Fruit fly (Drosophila melanogaster) whole organism, prepupa: ENCODE data around the gene CG13056.

Source experiments
- Blimp-1 ChIP-seq: fragments of 200-800 bp; sonication (Bioruptor generic); optimal IDR thresholded peaks from 3 replicates; lab custom pipeline; 2017; ENCODE audit warnings: missing biosample characterization, missing genetic modification characterization, mild to moderate bottlenecking, moderate library complexity, missing genetic modification reagents
- CG10631 ChIP-seq: fragments of 200-800 bp; sonication (Bioruptor generic); optimal IDR thresholded peaks from 2 replicates; lab custom pipeline; 2016; ENCODE audit warnings: missing biosample characterization, missing genetic modification characterization
- CG10669 ChIP-seq: fragments of 200-800 bp; sonication (Bioruptor generic); optimal IDR thresholded peaks from 3 replicates; lab custom pipeline; 2018; ENCODE audit warnings: missing biosample characterization, mild to moderate bottlenecking, missing genetic modification characterization, moderate library complexity
- CG11902 ChIP-seq: fragments of 200-800 bp; sonication (Bioruptor generic); optimal IDR thresholded peaks from 3 replicates; lab custom pipeline; 2016; ENCODE audit warnings: missing biosample characterization, missing genetic modification characterization
- CG15336 ChIP-seq: fragments of 200-800 bp; sonication (Bioruptor generic); IDR thresholded peaks from 2 replicates; pipeline ENCODE4 v1.3.6; 2022; ENCODE audit warnings: missing biosample characterization, missing genetic modification characterization
- CG3032 ChIP-seq: fragments of 200-800 bp; optimal IDR thresholded peaks from 2 replicates; lab custom pipeline; 2019; ENCODE audit warnings: missing biosample characterization, mild to moderate bottlenecking, missing genetic modification characterization, moderate library complexity
- CG32006 ChIP-seq: fragments of 200-800 bp; sonication (Bioruptor generic); optimal IDR thresholded peaks from 3 replicates; lab custom pipeline; 2017; ENCODE audit warnings: missing biosample characterization, mild to moderate bottlenecking, missing genetic modification characterization
- CG34406 ChIP-seq: fragments of 200-800 bp; sonication (Bioruptor generic); optimal IDR thresholded peaks from 3 replicates; lab custom pipeline; 2016; ENCODE audit warnings: missing biosample characterization, missing genetic modification characterization
- CG3919 ChIP-seq: fragments of 200-800 bp; sonication (Bioruptor generic); optimal IDR thresholded peaks from 3 replicates; lab custom pipeline; 2016; ENCODE audit warnings: missing biosample characterization, missing genetic modification characterization
- CG4318 ChIP-seq: fragments of 200-800 bp; sonication (Bioruptor generic); optimal IDR thresholded peaks from 3 replicates; lab custom pipeline; 2017; ENCODE audit warnings: missing biosample characterization, mild to moderate bottlenecking, missing genetic modification characterization
- CG6163 ChIP-seq: fragments of 200-800 bp; sonication (Bioruptor generic); IDR thresholded peaks from 3 replicates; pipeline ENCODE4 v1.3.6; 2022; ENCODE audit warnings: missing biosample characterization, missing genetic modification characterization
- CG6276 ChIP-seq: fragments of 200-800 bp; sonication (Bioruptor generic); optimal IDR thresholded peaks from 2 replicates; lab custom pipeline; 2017; ENCODE audit warnings: missing biosample characterization, mild to moderate bottlenecking, missing genetic modification characterization
- CG6808 ChIP-seq: fragments of 200-800 bp; sonication (Bioruptor generic); optimal IDR thresholded peaks from 3 replicates; lab custom pipeline; 2017; ENCODE audit warnings: missing biosample characterization, missing genetic modification characterization, mild to moderate bottlenecking, moderate library complexity, missing genetic modification reagents
- CG6854 ChIP-seq: fragments of 200-800 bp; sonication (Bioruptor generic); optimal IDR thresholded peaks from 2 replicates; lab custom pipeline; 2017; ENCODE audit warnings: missing biosample characterization, mild to moderate bottlenecking, missing genetic modification characterization
- CG7368 ChIP-seq: fragments of 200-800 bp; sonication (Bioruptor generic); optimal IDR thresholded peaks from 3 replicates; lab custom pipeline; 2016; ENCODE audit warnings: missing biosample characterization, missing genetic modification characterization
- CG8632 ChIP-seq: fragments of 200-800 bp; sonication (Bioruptor generic); optimal IDR thresholded peaks from 3 replicates; lab custom pipeline; 2016; ENCODE audit warnings: missing biosample characterization, missing genetic modification characterization
- CG9139 ChIP-seq: fragments of 200-800 bp; sonication (Bioruptor generic); optimal IDR thresholded peaks from 3 replicates; lab custom pipeline; 2017; ENCODE audit warnings: missing biosample characterization, mild to moderate bottlenecking, missing genetic modification characterization
- Eip78C ChIP-seq: fragments of 200-800 bp; sonication (Bioruptor generic); peaks from one replicate; lab custom pipeline; 2016; ENCODE audit warnings: missing biosample characterization, missing genetic modification characterization
- Eip93F ChIP-seq: fragments of 200-800 bp; sonication (Bioruptor generic); optimal IDR thresholded peaks from 2 replicates; lab custom pipeline; 2016; ENCODE audit warnings: missing biosample characterization, mild to moderate bottlenecking, missing genetic modification characterization
- Ets21C ChIP-seq: fragments of 200-800 bp; sonication (Bioruptor generic); optimal IDR thresholded peaks from 3 replicates; lab custom pipeline; 2016; ENCODE audit warnings: missing biosample characterization, missing genetic modification characterization
- Ets96B ChIP-seq: fragments of 200-800 bp; optimal IDR thresholded peaks from 2 replicates; lab custom pipeline; 2019; ENCODE audit warnings: missing biosample characterization, mild to moderate bottlenecking, missing genetic modification characterization, moderate library complexity
- Gug ChIP-seq: fragments of 200-800 bp; sonication (Bioruptor generic); IDR thresholded peaks from 2 replicates; pipeline ENCODE4 v1.3.6; 2022; ENCODE audit warnings: missing biosample characterization, missing genetic modification characterization
- Hr38 ChIP-seq: sonication (Bioruptor generic); optimal IDR thresholded peaks from 2 replicates; lab custom pipeline; 2016; ENCODE audit warnings: missing biosample characterization, missing genetic modification characterization
- Hr39 ChIP-seq: fragments of 200-800 bp; sonication (Bioruptor generic); optimal IDR thresholded peaks from 2 replicates; lab custom pipeline; 2016; ENCODE audit warnings: missing biosample characterization, missing genetic modification characterization
- Hr4 ChIP-seq: fragments of 200-800 bp; sonication (Bioruptor generic); optimal IDR thresholded peaks from 3 replicates; lab custom pipeline; 2016; ENCODE audit warnings: missing biosample characterization, missing genetic modification characterization
- Sox102F ChIP-seq: fragments of 200-800 bp; sonication (Bioruptor generic); optimal IDR thresholded peaks from 2 replicates; lab custom pipeline; 2016; ENCODE audit warnings: missing biosample characterization, mild to moderate bottlenecking, missing genetic modification characterization
- Sox14 ChIP-seq: fragments of 200-800 bp; sonication (Bioruptor generic); optimal IDR thresholded peaks from 3 replicates; lab custom pipeline; 2016; ENCODE audit warnings: missing biosample characterization, missing genetic modification characterization
- Sox15 ChIP-seq: fragments of 200-800 bp; sonication (Bioruptor generic); optimal IDR thresholded peaks from 3 replicates; lab custom pipeline; 2016; ENCODE audit warnings: missing biosample characterization, missing genetic modification characterization
- achi ChIP-seq: fragments of 200-800 bp; sonication (Bioruptor generic); optimal IDR thresholded peaks from 3 replicates; lab custom pipeline; 2016; ENCODE audit warnings: missing biosample characterization, missing genetic modification characterization
- acj6 ChIP-seq: fragments of 200-800 bp; sonication (Bioruptor generic); optimal IDR thresholded peaks from 3 replicates; lab custom pipeline; 2016; ENCODE audit warnings: missing biosample characterization, missing genetic modification characterization
- cyc ChIP-seq: fragments of 200-800 bp; sonication (Bioruptor generic); optimal IDR thresholded peaks from 3 replicates; lab custom pipeline; 2016; ENCODE audit warnings: missing biosample characterization, missing genetic modification characterization
- dac ChIP-seq: fragments of 200-800 bp; sonication (Bioruptor generic); optimal IDR thresholded peaks from 2 replicates; lab custom pipeline; 2017; ENCODE audit warnings: missing biosample characterization, mild to moderate bottlenecking, missing genetic modification characterization
- dsx ChIP-seq: fragments of 200-800 bp; optimal IDR thresholded peaks from 3 replicates; lab custom pipeline; 2019; ENCODE audit warnings: missing biosample characterization, mild to moderate bottlenecking, missing genetic modification characterization, moderate library complexity; ENCODE audit not compliant: poor library complexity, severe bottlenecking
- eg ChIP-seq: fragments of 200-800 bp; sonication (Bioruptor generic); IDR thresholded peaks from 3 replicates; pipeline ENCODE4 v1.3.6; 2022; ENCODE audit warnings: missing biosample characterization, missing genetic modification characterization
- fd59A ChIP-seq: fragments of 200-800 bp; sonication (Bioruptor generic); optimal IDR thresholded peaks from 2 replicates; lab custom pipeline; 2017; ENCODE audit warnings: missing biosample characterization, mild to moderate bottlenecking, missing genetic modification characterization, missing genetic modification reagents
- lz ChIP-seq: fragments of 200-800 bp; sonication (Bioruptor generic); optimal IDR thresholded peaks from 3 replicates; lab custom pipeline; 2016; ENCODE audit warnings: missing biosample characterization, missing genetic modification characterization
- pdm3 ChIP-seq: fragments of 200-800 bp; sonication (Bioruptor generic); optimal IDR thresholded peaks from 3 replicates; lab custom pipeline; 2016; ENCODE audit warnings: missing biosample characterization, missing genetic modification characterization
- salr ChIP-seq, 2 experiments: fragments of 200-800 bp; sonication (Bioruptor generic); optimal IDR thresholded peaks; 3 replicates each; lab custom pipeline; 2016 to 2018; ENCODE audit warnings: missing biosample characterization in 2 of 2, missing genetic modification characterization in 2 of 2, mild to moderate bottlenecking in 1 of 2
- spab ChIP-seq: fragments of 200-800 bp; sonication (Bioruptor generic); optimal IDR thresholded peaks from 2 replicates; lab custom pipeline; 2017; ENCODE audit warnings: missing biosample characterization, mild to moderate bottlenecking, missing genetic modification characterization, missing genetic modification reagents
- ss ChIP-seq, 2 experiments: fragments of 200-800 bp; sonication (Bioruptor generic); optimal IDR thresholded peaks; 2 replicates in 1 of 2; 3 replicates in 1 of 2; lab custom pipeline; 2017 to 2018; ENCODE audit warnings: mild to moderate bottlenecking in 2 of 2, missing biosample characterization in 2 of 2, missing genetic modification characterization in 2 of 2, moderate library complexity in 1 of 2
- topi ChIP-seq: fragments of 200-800 bp; sonication (Bioruptor generic); optimal IDR thresholded peaks from 3 replicates; lab custom pipeline; 2016; ENCODE audit warnings: missing biosample characterization, missing genetic modification characterization
- vri ChIP-seq: fragments of 200-800 bp; sonication (Bioruptor generic); optimal IDR thresholded peaks from 3 replicates; lab custom pipeline; 2016; ENCODE audit warnings: missing biosample characterization, mild to moderate bottlenecking, missing genetic modification characterization

CG13056 gene

dm6 chr3L:16331633-16332032 lies 1.5 kb upstream of the CG13056 start, which contains the start of gene retinin:
Gene retinin (plus strand): TSS chr3L:16331933.
- TF ChIP-seq Ets21C (GFP tag; lab: Kevin White, UChicago) (no peak), Ets96B (tag; lab: Kevin White, UChicago) (no peak)

dm6 chr3L:16334876-16335275 lies 1.8 kb downstream of the CG13056 start:
- TF ChIP-seq CG11902 (GFP tag; lab: Kevin White, UChicago) (no peak), eg (GFP tag; lab: Robert Waterston, UW) (0 out of 3 replicates have a peak, but pooled peaks have one; percentile 32), Eip78C (GFP tag; lab: Kevin White, UChicago) (peak; percentile 41), CG34406 (GFP tag; lab: Kevin White, UChicago) (no peak), Blimp-1 (no peak), pdm3 (GFP tag; lab: Kevin White, UChicago) (no peak), CG15336 (GFP tag; lab: Robert Waterston, UW) (no peak)

DNA sequence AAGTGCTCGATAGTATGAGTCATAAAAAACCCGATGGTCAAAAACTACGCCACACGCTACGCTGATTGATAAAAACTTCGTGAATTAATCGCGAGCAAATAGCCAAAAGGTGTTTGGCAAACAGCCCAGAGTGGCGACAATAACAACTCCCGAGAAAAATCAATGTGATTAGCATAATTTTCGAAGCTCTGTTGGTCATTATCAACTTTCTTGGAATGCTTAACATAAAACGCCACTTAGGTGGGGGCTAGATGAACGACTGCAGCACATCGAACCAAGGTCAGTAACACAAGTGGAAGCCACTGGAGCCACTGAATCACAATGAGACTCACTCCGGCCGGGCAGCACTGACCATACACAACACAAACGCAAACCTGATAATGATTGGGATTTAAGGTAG lies 4.6 kb downstream of the CG13056 start:
- TF ChIP-seq CG6854 (GFP tag; lab: Kevin White, UChicago): no peak
- no peak for TF ChIP-seq spab (GFP tag; lab: Kevin White, UChicago)
- no peak for TF ChIP-seq CG9139 (GFP tag; lab: Kevin White, UChicago)

- TF ChIP-seq dsx (GFP tag; lab: Kevin White, UChicago): no peak
- TF ChIP-seq Blimp-1: peak; percentile 75
These were observed 5.6 kb downstream of the CG13056 start, which contains the start of gene CG4998 for dm6 chr3L:16338703-16339102. Gene CG4998 (plus strand): TSS chr3L:16339003.

dm6 chr3L:16339463-16339862 lies 6.3 kb downstream of the CG13056 start:
- TF ChIP-seq CG9139 (GFP tag; lab: Kevin White, UChicago) (no peak), CG3032 (no peak), Ets21C (GFP tag; lab: Kevin White, UChicago) (no peak), cyc (GFP tag; lab: Kevin White, UChicago) (no peak), CG3919 (GFP tag; lab: Kevin White, UChicago) (no peak), CG32006 (GFP tag; lab: Kevin White, UChicago) (no peak), Hr4 (GFP tag; lab: Kevin White, UChicago) (peak; percentile 64), CG7368 (GFP tag; lab: Kevin White, UChicago) (no peak), CG15336 (GFP tag; lab: Robert Waterston, UW) (peak; percentile 69), CG4318 (GFP tag; lab: Kevin White, UChicago) (peak; percentile 28), CG34406 (GFP tag; lab: Kevin White, UChicago) (peak; percentile 9), CG10669 (GFP tag; lab: Kevin White, UChicago) (no peak), Gug (GFP tag; lab: Robert Waterston, UW) (no peak), CG11902 (GFP tag; lab: Kevin White, UChicago) (no peak), eg (GFP tag; lab: Robert Waterston, UW) (peak; percentile 31; the same call in 1 of the 3 replicates), Eip78C (GFP tag; lab: Kevin White, UChicago) (peak; percentile 81), CG6276 (GFP tag; lab: Kevin White, UChicago) (no peak), fd59A (GFP tag; lab: Kevin White, UChicago) (no peak), Ets96B (tag; lab: Kevin White, UChicago) (no peak), acj6 (no peak), ss (GFP tag; optimal IDR thresholded peaks at IDR 0.05; lab: Kevin White, UChicago) (no peak), CG6808 (GFP tag; lab: Kevin White, UChicago) (no peak), Sox14 (GFP tag; lab: Kevin White, UChicago) (no peak), achi (no peak), CG8632 (GFP tag; lab: Kevin White, UChicago) (no peak), CG6163 (GFP tag; lab: Robert Waterston, UW) (peak; percentile 34; the same call in 1 of the 3 replicates), salr (GFP tag; optimal IDR thresholded peaks at IDR 0.05; lab: Kevin White, UChicago) (peak in 1 of 2 experiments; percentile 15), Sox102F (GFP tag; lab: Kevin White, UChicago) (no peak), topi (GFP tag; lab: Kevin White, UChicago) (no peak), lz (GFP tag; lab: Kevin White, UChicago) (no peak), Hr39 (GFP tag; lab: Kevin White, UChicago) (no peak), Sox15 (no peak), dac (GFP tag; lab: Kevin White, UChicago) (no peak), Hr38 (GFP tag; lab: Kevin White, UChicago) (no peak), CG10631 (GFP tag; lab: Kevin White, UChicago) (no peak), dsx (GFP tag; lab: Kevin White, UChicago) (no peak), vri (GFP tag; lab: Kevin White, UChicago) (no peak), Eip93F (GFP tag; lab: Kevin White, UChicago) (no peak), Blimp-1 (no peak)
